Fruit fly (Drosophila melanogaster): ENCODE results near the gene Snoo.
A peak's percentile ranks its signal among the peaks of the same experiment; 100 is the strongest.

Snoo gene

DNA sequence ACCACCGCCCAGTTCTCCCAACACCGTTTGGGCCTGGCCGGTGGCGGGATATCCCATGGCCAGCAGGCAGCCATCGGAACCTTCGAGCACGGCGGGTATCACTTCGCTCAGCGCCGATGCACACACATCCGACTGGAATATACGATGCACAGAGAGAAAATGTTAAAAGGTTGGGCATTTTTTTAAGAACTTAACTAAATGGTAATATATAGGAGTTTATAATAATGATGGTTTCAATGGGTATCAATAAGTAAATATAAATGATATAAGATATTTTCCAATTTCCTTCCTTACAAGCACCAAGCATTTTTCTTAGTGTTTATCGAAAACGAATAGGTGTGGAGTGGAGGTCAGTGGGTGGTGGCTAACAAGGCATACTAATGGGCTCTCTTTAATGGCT is 132.4 kb downstream of the Snoo start (continued):
- peak; percentile 15 for TF ChIP-seq bcd (GFP tag; optimal IDR thresholded peaks at IDR 0.05)
- TF ChIP-seq twi (tag; optimal IDR thresholded peaks at IDR 0.05), result no peak
- TF ChIP-seq CG1832 (GFP tag; optimal IDR thresholded peaks at IDR 0.05), result no peak
- no peak for TF ChIP-seq pho (GFP tag; optimal IDR thresholded peaks at IDR 0.05)
- TF ChIP-seq CG12219 (GFP tag; optimal IDR thresholded peaks at IDR 0.05), result no peak
- TF ChIP-seq Blimp-1 (GFP tag; optimal IDR thresholded peaks at IDR 0.05), result peak; percentile 63
- TF ChIP-seq CG15073 (GFP tag; optimal IDR thresholded peaks at IDR 0.05), result no peak
- no peak for TF ChIP-seq CG34422 (GFP tag; IDR thresholded peaks at IDR 0.05)
- no peak for TF ChIP-seq klu (GFP tag; IDR thresholded peaks at IDR 0.05)
- TF ChIP-seq ssp (GFP tag; IDR thresholded peaks at IDR 0.05), result 0 out of 2 replicates have a peak, but pooled peaks have one; percentile 10
- no peak for TF ChIP-seq CG15011 (GFP tag; optimal IDR thresholded peaks at IDR 0.05)
- peak in 1 of 2 experiments; percentile 43 for TF ChIP-seq eve (GFP tag; optimal IDR thresholded peaks at IDR 0.05)
- no peak for TF ChIP-seq CG1792 (GFP tag; optimal IDR thresholded peaks at IDR 0.05)
- TF ChIP-seq CG16813 (GFP tag; IDR thresholded peaks at IDR 0.05; ENCODE audit: partially characterized antibody), result no peak
- TF ChIP-seq Xbp1 (GFP tag; optimal IDR thresholded peaks at IDR 0.05), result peak; percentile 23
- 0 out of 2 replicates have a peak, but pooled peaks have one; percentile 8 for TF ChIP-seq esg (GFP tag; conservative IDR thresholded peaks at IDR 0.05)
- no peak for TF ChIP-seq CG4820 (GFP tag; optimal IDR thresholded peaks at IDR 0.05)
- TF ChIP-seq ftz-f1 (GFP tag; optimal IDR thresholded peaks at IDR 0.05), result no peak
- TF ChIP-seq CG13775 (GFP tag; optimal IDR thresholded peaks at IDR 0.05), result no peak
- no peak for TF ChIP-seq CG6791 (GFP tag; IDR thresholded peaks at IDR 0.05; ENCODE audit: partially characterized antibody)
- TF ChIP-seq CG16815 (GFP tag; optimal IDR thresholded peaks at IDR 0.05), result peak; percentile 19
- TF ChIP-seq CG12104 (GFP tag; optimal IDR thresholded peaks at IDR 0.05), result no peak
- TF ChIP-seq scrt (GFP tag; optimal IDR thresholded peaks at IDR 0.05), result peak; percentile 1
- TF ChIP-seq bbx (GFP tag; IDR thresholded peaks at IDR 0.05; ENCODE audit: partially characterized antibody), result no peak
- no peak for TF ChIP-seq ttk (GFP tag; IDR thresholded peaks at IDR 0.05)
- peak; percentile 40; the same call in 1 of the 2 replicates for TF ChIP-seq ara (GFP tag; IDR thresholded peaks at IDR 0.05)
- no peak for TF ChIP-seq CG10147 (GFP tag; optimal IDR thresholded peaks at IDR 0.05)
- peak; percentile 38 for TF ChIP-seq Ssrp (tag; optimal IDR thresholded peaks at IDR 0.05)
- TF ChIP-seq lab (GFP tag; optimal IDR thresholded peaks at IDR 0.05), result peak; percentile 59
- TF ChIP-seq Bteb2 (GFP tag; optimal IDR thresholded peaks at IDR 0.05), result no peak
- peak; percentile 12 for TF ChIP-seq org-1 (GFP tag; optimal IDR thresholded peaks at IDR 0.05)
- peak; percentile 26 for TF ChIP-seq dmrt11E (tag; optimal IDR thresholded peaks at IDR 0.05)
- no peak for TF ChIP-seq onecut (GFP tag; IDR thresholded peaks at IDR 0.05)
- no peak for TF ChIP-seq wdn (GFP tag; IDR thresholded peaks at IDR 0.05)
- TF ChIP-seq danr (GFP tag; IDR thresholded peaks at IDR 0.05), result no peak
- no peak for TF ChIP-seq sisA (GFP tag; IDR thresholded peaks at IDR 0.05)
- TF ChIP-seq peb (GFP tag; IDR thresholded peaks at IDR 0.05), result no peak
- TF ChIP-seq CG8388 (GFP tag; optimal IDR thresholded peaks at IDR 0.05), result peak; percentile 28
- peak; percentile 52 for TF ChIP-seq HLH3B (GFP tag; IDR thresholded peaks at IDR 0.05)
- TF ChIP-seq CG9797 (GFP tag; optimal IDR thresholded peaks at IDR 0.05), result no peak
- 0 out of 2 replicates have a peak, but pooled peaks have one; percentile 20 for TF ChIP-seq H2.0 (GFP tag; IDR thresholded peaks at IDR 0.05)
- TF ChIP-seq h (optimal IDR thresholded peaks at IDR 0.05), result no peak
- TF ChIP-seq CG12659 (GFP tag; optimal IDR thresholded peaks at IDR 0.05), result no peak
- TF ChIP-seq ash1 (GFP tag; optimal IDR thresholded peaks at IDR 0.05), result no peak
- TF ChIP-seq Gsc (GFP tag; IDR thresholded peaks at IDR 0.05), result no peak
- no peak for TF ChIP-seq gcm (GFP tag; optimal IDR thresholded peaks at IDR 0.05)
- no peak for TF ChIP-seq GATAe (GFP tag; conservative IDR thresholded peaks at IDR 0.05)
- peak; percentile 48 for TF ChIP-seq CG9727 (GFP tag; optimal IDR thresholded peaks at IDR 0.05)
- TF ChIP-seq hkb (optimal IDR thresholded peaks at IDR 0.05), result no peak
- TF ChIP-seq hkb (GFP tag; IDR thresholded peaks at IDR 0.05), result peak; percentile 38; the same call in 1 of the 2 replicates
- no peak for TF ChIP-seq sr (GFP tag; IDR thresholded peaks at IDR 0.05)
- TF ChIP-seq gsb-n (tag; optimal IDR thresholded peaks at IDR 0.05), result no peak

Data from whole organism, embryonic.